Fruit fly (Drosophila melanogaster): Measurements from ENCODE around the gene CG9577.
A peak's percentile ranks its signal among the peaks of the same experiment; 100 is the strongest.

The CG9577 gene

DNA sequence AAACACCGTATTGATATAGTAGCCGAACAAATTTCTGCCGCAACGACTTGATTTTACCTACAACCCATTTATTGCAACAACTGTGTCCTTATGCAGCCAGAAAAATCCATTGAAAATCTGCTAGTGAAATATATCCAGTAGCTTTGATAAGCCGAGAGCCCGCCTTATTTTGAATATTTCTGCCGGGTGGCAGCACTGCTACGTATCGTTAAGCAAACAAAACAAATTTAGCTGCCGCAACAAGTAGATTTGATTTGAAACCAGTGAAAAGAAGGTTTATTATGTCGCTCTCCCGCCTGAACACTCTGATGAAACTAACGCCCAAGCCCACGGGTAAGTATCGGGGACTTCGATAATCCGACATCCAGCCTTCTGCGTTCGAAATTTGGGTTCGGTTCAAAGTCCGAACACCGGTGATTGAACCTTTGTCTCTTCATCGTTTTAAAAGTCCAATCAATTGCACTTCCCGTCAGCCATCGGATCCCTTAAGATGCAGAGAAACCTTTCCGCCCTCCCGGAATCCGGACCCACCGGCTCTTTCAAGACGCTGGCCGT, at the start of gene CG9577:
TSS of gene CG9577 (plus strand) at position 190 of the 555 bp plus-strand sequence.
- no peak for TF ChIP-seq cnc (optimal IDR thresholded peaks at IDR 0.05)
- TF ChIP-seq cic (GFP tag; optimal IDR thresholded peaks at IDR 0.05), result no peak
- TF ChIP-seq kay (GFP tag; ENCODE audit: borderline replicate concordance), result no peak
- peak; percentile 9 for TF ChIP-seq bab1 (GFP tag; optimal IDR thresholded peaks at IDR 0.05)
- no peak for TF ChIP-seq CG11617 (GFP tag; optimal IDR thresholded peaks at IDR 0.05)
- peak; percentile 9 for TF ChIP-seq Hr96 (GFP tag; optimal IDR thresholded peaks at IDR 0.05)
- no peak for TF ChIP-seq Mnt (GFP tag; optimal IDR thresholded peaks at IDR 0.05)
- no peak for TF ChIP-seq CG7101 (tag; optimal IDR thresholded peaks at IDR 0.05)
- TF ChIP-seq CG12768 (GFP tag; optimal IDR thresholded peaks at IDR 0.05), result peak; percentile 47

DNA sequence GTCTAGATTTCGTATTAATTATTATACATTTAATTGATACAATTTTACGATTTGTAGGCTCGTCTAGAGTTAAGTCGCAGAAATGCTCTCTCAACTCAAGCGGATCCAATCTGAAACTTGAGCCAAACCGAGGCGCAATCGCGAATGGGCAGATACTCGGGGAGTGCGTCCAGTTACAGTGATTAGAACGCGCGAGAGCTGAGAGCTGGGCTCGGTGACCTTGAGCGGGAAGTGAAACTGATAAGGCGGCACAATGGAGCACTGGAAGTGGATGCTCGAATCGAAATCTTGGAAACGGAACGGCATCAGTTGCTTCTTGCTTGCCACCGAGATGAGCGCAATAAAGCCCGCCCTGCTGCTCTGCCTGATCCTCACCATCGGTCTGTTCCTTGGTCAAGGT, 44.3 kb upstream of the CG9577 start, which contains the start of gene CG34331:
TSS of gene CG34331 (plus strand) at position 301 of the 400 bp plus-strand sequence.
- TF ChIP-seq CG1620 (GFP tag; optimal IDR thresholded peaks at IDR 0.05), result no peak
- TF ChIP-seq Crg-1 (GFP tag; optimal IDR thresholded peaks at IDR 0.05), result no peak
- TF ChIP-seq cic (GFP tag; optimal IDR thresholded peaks at IDR 0.05), result no peak
- no peak for TF ChIP-seq CG12768 (GFP tag; optimal IDR thresholded peaks at IDR 0.05)

DNA sequence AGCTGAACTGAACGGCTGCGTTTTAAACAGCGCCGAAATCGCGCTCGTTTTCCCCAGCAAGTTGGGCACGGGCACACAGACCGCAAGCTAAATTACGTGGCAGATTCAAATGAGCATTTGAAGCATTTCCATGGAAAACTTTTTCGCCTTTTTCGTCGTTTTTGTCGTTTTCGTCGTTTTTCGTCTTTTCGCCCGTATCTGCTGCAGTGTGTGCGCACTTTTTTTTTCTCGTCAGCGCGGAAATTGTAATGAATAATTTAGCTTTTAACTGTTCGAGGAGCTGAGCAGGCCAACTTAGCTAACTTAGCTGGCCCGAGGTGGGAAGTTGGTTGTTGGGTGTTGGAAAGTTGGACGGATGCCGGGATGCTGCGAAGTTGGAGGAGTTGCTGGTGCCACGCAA, 36.9 kb upstream of the CG9577 start:
- TF ChIP-seq pad (GFP tag; optimal IDR thresholded peaks at IDR 0.05), result no peak
- TF ChIP-seq Hr96 (GFP tag; optimal IDR thresholded peaks at IDR 0.05), result no peak
- no peak for TF ChIP-seq Mnt (GFP tag; optimal IDR thresholded peaks at IDR 0.05)
- TF ChIP-seq tj (GFP tag; optimal IDR thresholded peaks at IDR 0.05), result no peak
- TF ChIP-seq CG1620 (GFP tag; optimal IDR thresholded peaks at IDR 0.05), result no peak
- TF ChIP-seq toe (GFP tag; optimal IDR thresholded peaks at IDR 0.05), result no peak
- TF ChIP-seq Crg-1 (GFP tag; optimal IDR thresholded peaks at IDR 0.05), result no peak
- TF ChIP-seq CG7045 (GFP tag; optimal IDR thresholded peaks at IDR 0.05), result no peak
- TF ChIP-seq CG14711 (tag; optimal IDR thresholded peaks at IDR 0.05), result no peak
- no peak for TF ChIP-seq CG33017 (tag; optimal IDR thresholded peaks at IDR 0.05)
- no peak for TF ChIP-seq Clk (GFP tag; optimal IDR thresholded peaks at IDR 0.05)
- TF ChIP-seq CG5204 (GFP tag; optimal IDR thresholded peaks at IDR 0.05), result no peak
- no peak for TF ChIP-seq cic (GFP tag; optimal IDR thresholded peaks at IDR 0.05)
- no peak for TF ChIP-seq kay (GFP tag; ENCODE audit: borderline replicate concordance)
- TF ChIP-seq CG7101 (tag; optimal IDR thresholded peaks at IDR 0.05), result no peak
- TF ChIP-seq CG12768 (GFP tag; optimal IDR thresholded peaks at IDR 0.05), result no peak
- TF ChIP-seq cnc (optimal IDR thresholded peaks at IDR 0.05), result no peak

DNA sequence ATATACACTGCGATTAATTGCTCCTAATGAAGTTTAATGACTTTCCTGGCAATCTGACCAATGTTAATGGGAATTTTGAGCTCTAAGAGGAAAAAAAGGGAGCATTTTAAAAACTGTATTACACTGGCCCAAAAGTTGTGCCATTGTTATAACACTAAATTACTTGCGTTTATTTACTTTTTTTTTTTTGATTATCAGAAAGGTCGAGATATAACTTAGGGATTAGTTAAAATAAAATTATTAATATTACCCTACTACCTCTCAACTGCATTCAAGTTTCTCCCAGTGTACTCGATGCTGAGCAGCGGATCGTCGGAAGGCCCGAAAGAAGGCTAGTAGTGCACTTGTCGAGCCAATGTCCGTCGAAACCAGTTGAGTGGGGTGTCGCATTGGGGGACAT, 36.0 kb upstream of the CG9577 start:
- no peak for TF ChIP-seq CG7045 (GFP tag; optimal IDR thresholded peaks at IDR 0.05)
- no peak for TF ChIP-seq ovo (GFP tag; optimal IDR thresholded peaks at IDR 0.05)
- TF ChIP-seq CG11617 (GFP tag; optimal IDR thresholded peaks at IDR 0.05), result no peak
- no peak for TF ChIP-seq toe (GFP tag; optimal IDR thresholded peaks at IDR 0.05)
- TF ChIP-seq CG12768 (GFP tag; optimal IDR thresholded peaks at IDR 0.05), result no peak
- no peak for TF ChIP-seq CG7101 (tag; optimal IDR thresholded peaks at IDR 0.05)
- TF ChIP-seq tj (GFP tag; optimal IDR thresholded peaks at IDR 0.05), result no peak
- no peak for TF ChIP-seq bab1 (GFP tag; optimal IDR thresholded peaks at IDR 0.05)
- TF ChIP-seq kay (GFP tag; ENCODE audit: borderline replicate concordance), result no peak
- TF ChIP-seq Crg-1 (GFP tag; optimal IDR thresholded peaks at IDR 0.05), result no peak
- TF ChIP-seq CG33017 (tag; optimal IDR thresholded peaks at IDR 0.05), result no peak
- TF ChIP-seq cic (GFP tag; optimal IDR thresholded peaks at IDR 0.05), result no peak

DNA sequence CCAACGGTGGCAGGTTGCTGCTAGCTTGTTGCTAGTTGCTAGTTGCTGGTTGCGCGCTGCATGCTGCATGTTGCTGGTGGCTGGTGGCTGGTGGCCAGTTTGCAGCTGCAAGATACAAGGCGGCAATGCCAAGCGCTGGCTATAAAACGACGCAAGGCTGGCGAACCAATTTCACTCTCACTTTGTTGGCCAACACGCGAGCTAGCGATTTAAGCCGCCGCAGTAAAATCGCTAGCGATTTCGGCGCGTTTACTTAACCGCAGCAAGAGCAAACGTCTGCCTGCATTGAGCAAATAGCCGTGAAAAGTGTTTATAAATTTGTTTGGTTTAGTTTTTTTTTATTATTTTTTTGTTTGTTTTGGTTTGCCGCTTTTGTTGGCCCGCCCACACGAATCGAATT, 33.0 kb upstream of the CG9577 start, which contains the start of gene CG15322:
TSS of gene CG15322 (plus strand) at position 148 of the 400 bp plus-strand sequence.
- TF ChIP-seq CG12768 (GFP tag; optimal IDR thresholded peaks at IDR 0.05), result no peak
- TF ChIP-seq CG11617 (GFP tag; optimal IDR thresholded peaks at IDR 0.05), result no peak
- TF ChIP-seq ovo (GFP tag; optimal IDR thresholded peaks at IDR 0.05), result no peak
- no peak for TF ChIP-seq kay (GFP tag; ENCODE audit: borderline replicate concordance)
- no peak for TF ChIP-seq CG1620 (GFP tag; optimal IDR thresholded peaks at IDR 0.05)
- no peak for TF ChIP-seq CG7101 (tag; optimal IDR thresholded peaks at IDR 0.05)
- TF ChIP-seq Mnt (GFP tag; optimal IDR thresholded peaks at IDR 0.05), result no peak
- TF ChIP-seq bab1 (GFP tag; optimal IDR thresholded peaks at IDR 0.05), result no peak
- TF ChIP-seq pad (GFP tag; optimal IDR thresholded peaks at IDR 0.05), result no peak
- no peak for TF ChIP-seq cnc (optimal IDR thresholded peaks at IDR 0.05)
- no peak for TF ChIP-seq CG33017 (tag; optimal IDR thresholded peaks at IDR 0.05)
- no peak for TF ChIP-seq Clk (GFP tag; optimal IDR thresholded peaks at IDR 0.05)
- TF ChIP-seq CG7045 (GFP tag; optimal IDR thresholded peaks at IDR 0.05), result no peak
- TF ChIP-seq toe (GFP tag; optimal IDR thresholded peaks at IDR 0.05), result no peak
- TF ChIP-seq Hr96 (GFP tag; optimal IDR thresholded peaks at IDR 0.05), result no peak
- TF ChIP-seq CG5204 (GFP tag; optimal IDR thresholded peaks at IDR 0.05), result no peak
- no peak for TF ChIP-seq Crg-1 (GFP tag; optimal IDR thresholded peaks at IDR 0.05)

DNA sequence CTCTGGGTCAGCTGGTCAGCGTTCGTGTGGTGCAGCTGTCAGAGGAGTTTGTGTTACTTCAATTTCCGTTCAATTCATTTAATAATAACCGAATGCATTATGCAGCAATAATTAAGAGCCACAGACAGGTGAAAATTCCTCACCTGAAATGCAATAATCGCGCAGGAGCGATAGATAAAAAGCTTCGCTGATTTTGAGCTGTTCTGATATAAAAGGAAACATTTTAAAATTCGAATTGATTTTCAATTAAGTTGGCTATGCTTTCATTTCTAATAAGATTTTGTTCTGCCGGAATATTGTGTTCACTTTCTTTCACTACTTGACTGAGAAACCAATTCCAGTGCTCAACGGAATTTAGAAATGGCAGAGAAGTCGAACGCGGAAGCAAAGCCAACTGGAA, 27.0 kb upstream of the CG9577 start, which contains the start of gene CG42583:
TSS of gene CG42583 (plus strand) at position 301 of the 400 bp plus-strand sequence.
- TF ChIP-seq bab1 (GFP tag; optimal IDR thresholded peaks at IDR 0.05) (no peak), CG11617 (GFP tag; optimal IDR thresholded peaks at IDR 0.05) (no peak), pad (GFP tag; optimal IDR thresholded peaks at IDR 0.05) (no peak), CG1620 (GFP tag; optimal IDR thresholded peaks at IDR 0.05) (no peak), ovo (GFP tag; optimal IDR thresholded peaks at IDR 0.05) (no peak), cic (GFP tag; optimal IDR thresholded peaks at IDR 0.05) (no peak), CG7045 (GFP tag; optimal IDR thresholded peaks at IDR 0.05) (no peak)

DNA sequence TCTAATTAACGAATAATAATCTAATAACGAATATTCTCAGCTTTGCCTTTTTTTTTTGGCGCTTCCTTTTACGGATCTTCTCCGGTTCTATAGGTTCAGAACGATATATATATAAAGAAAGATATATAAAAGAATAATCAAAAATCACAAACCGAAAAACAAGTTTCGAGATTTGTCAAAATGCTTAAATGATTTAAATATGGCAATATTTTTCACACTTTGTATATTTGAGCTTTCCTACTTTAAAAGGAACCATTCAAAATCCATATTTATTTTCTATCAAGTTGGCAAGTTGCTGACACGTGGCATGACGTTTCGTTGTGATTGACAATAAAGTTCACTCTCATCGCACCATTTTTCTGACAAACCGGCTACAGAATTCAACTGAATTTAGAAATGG, 25.8 kb upstream of the CG9577 start, which contains the start of gene CG34332:
TSS of gene CG34332 (plus strand) at position 301 of the 400 bp plus-strand sequence.
- TF ChIP-seq Clk (GFP tag; optimal IDR thresholded peaks at IDR 0.05) (no peak), CG7045 (GFP tag; optimal IDR thresholded peaks at IDR 0.05) (no peak), CG14711 (tag; optimal IDR thresholded peaks at IDR 0.05) (no peak), pad (GFP tag; optimal IDR thresholded peaks at IDR 0.05) (no peak), cnc (optimal IDR thresholded peaks at IDR 0.05) (no peak), kay (GFP tag; ENCODE audit: borderline replicate concordance) (no peak), CG5204 (GFP tag; optimal IDR thresholded peaks at IDR 0.05) (no peak), Crg-1 (GFP tag; optimal IDR thresholded peaks at IDR 0.05) (no peak), CG11617 (GFP tag; optimal IDR thresholded peaks at IDR 0.05) (no peak), CG1620 (GFP tag; optimal IDR thresholded peaks at IDR 0.05) (no peak), CG7101 (tag; optimal IDR thresholded peaks at IDR 0.05) (no peak), CG33017 (tag; optimal IDR thresholded peaks at IDR 0.05) (no peak), tj (GFP tag; optimal IDR thresholded peaks at IDR 0.05) (no peak)
